Fruit fly (Drosophila melanogaster): ENCODE data around the gene CG11458.

- TF ChIP-seq CG8478 (optimal IDR thresholded peaks at IDR 0.05) (no peak), CTCF (optimal IDR thresholded peaks at IDR 0.05) (no peak)
Measured at dm6 chr3L:20944180-20944579, 38.6 kb downstream of the CG11458 start.
